Worm (Caenorhabditis elegans) whole organism, mixed stage, embryonic: ENCODE results near the gene rpn-6.2.
A peak's percentile ranks its signal among the peaks of the same experiment; 100 is the strongest.

Experiments used
- bed-3 ChIP-seq: fragments of 200-800 bp; sonication (Bioruptor generic); optimal IDR thresholded peaks from 3 replicates; lab custom pipeline; 2018; ENCODE audit warnings: mild to moderate bottlenecking, missing genetic modification characterization, moderate library complexity, missing compliant biosample characterization
- blmp-1 ChIP-seq: fragments of 150-350 bp; optimal IDR thresholded peaks from 2 replicates; lab custom pipeline; 2014; ENCODE audit warnings: missing biosample characterization, missing genetic modification characterization
- ceh-39 ChIP-seq: fragments of 150-350 bp; optimal IDR thresholded peaks from 2 replicates; lab custom pipeline; 2014; ENCODE audit warnings: missing biosample characterization, missing genetic modification characterization
- ceh-43 ChIP-seq: fragments of 200-800 bp; sonication (Bioruptor generic); optimal IDR thresholded peaks from 2 replicates; lab custom pipeline; 2018; ENCODE audit warnings: mild to moderate bottlenecking, missing genetic modification characterization, moderate library complexity, missing compliant biosample characterization
- ceh-83 ChIP-seq: fragments of 200-800 bp; sonication (Bioruptor generic); optimal IDR thresholded peaks from 2 replicates; lab custom pipeline; 2018; ENCODE audit warnings: mild to moderate bottlenecking, missing genetic modification characterization, missing compliant biosample characterization
- ces-1 ChIP-seq: fragments of 150-350 bp; optimal IDR thresholded peaks from 2 replicates; lab custom pipeline; 2014; ENCODE audit warnings: missing biosample characterization, missing genetic modification reagents, missing genetic modification characterization
- elt-1 ChIP-seq: sonication (generic microtip); optimal IDR thresholded peaks from 2 replicates; lab custom pipeline; 2017; ENCODE audit warnings: missing genetic modification characterization, mild to moderate bottlenecking, missing compliant biosample characterization, antibody characterized with exemption, moderate library complexity, borderline replicate concordance; ENCODE audit not compliant: insufficient read depth
- elt-3 ChIP-seq: fragments of 150-350 bp; optimal IDR thresholded peaks from 2 replicates; lab custom pipeline; 2014; ENCODE audit warnings: missing biosample characterization, missing genetic modification characterization
- ham-2 ChIP-seq: fragments of 200-800 bp; sonication (Bioruptor generic); optimal IDR thresholded peaks from 2 replicates; lab custom pipeline; 2018; ENCODE audit warnings: mild to moderate bottlenecking, missing genetic modification characterization, missing compliant biosample characterization
- hlh-1 ChIP-seq: fragments of 150-350 bp; optimal IDR thresholded peaks from 2 replicates; lab custom pipeline; 2014; ENCODE audit warnings: missing biosample characterization, missing genetic modification reagents, missing genetic modification characterization
- lin-13 ChIP-seq: fragments of 150-350 bp; optimal IDR thresholded peaks from 2 replicates; lab custom pipeline; 2014; ENCODE audit warnings: missing biosample characterization, missing genetic modification characterization
- lin-32 ChIP-seq: fragments of 200-800 bp; sonication (Bioruptor generic); optimal IDR thresholded peaks from 2 replicates; lab custom pipeline; 2018; ENCODE audit warnings: mild to moderate bottlenecking, missing genetic modification characterization, missing compliant biosample characterization
- lsy-2 ChIP-seq: fragments of 150-350 bp; optimal IDR thresholded peaks from 2 replicates; lab custom pipeline; 2014; ENCODE audit warnings: missing biosample characterization, missing genetic modification characterization
- mab-5 ChIP-seq: fragments of 150-350 bp; optimal IDR thresholded peaks from 2 replicates; lab custom pipeline; 2014; ENCODE audit warnings: missing biosample characterization, missing genetic modification characterization
- mep-1 ChIP-seq: fragments of 150-350 bp; optimal IDR thresholded peaks from 2 replicates; lab custom pipeline; 2017; ENCODE audit warnings: missing biosample characterization, missing genetic modification reagents, missing genetic modification characterization, inconsistent platforms
- mls-2 ChIP-seq: sonication (generic microtip); optimal IDR thresholded peaks from 2 replicates; lab custom pipeline; 2016; ENCODE audit warnings: mild to moderate bottlenecking, missing genetic modification characterization, moderate library complexity, missing compliant biosample characterization
- nhr-12 ChIP-seq: fragments of 150-350 bp; optimal IDR thresholded peaks from 2 replicates; lab custom pipeline; 2014; ENCODE audit warnings: missing biosample characterization, missing genetic modification characterization
- nhr-237 ChIP-seq: fragments of 150-350 bp; optimal IDR thresholded peaks from 2 replicates; lab custom pipeline; 2014; ENCODE audit warnings: missing biosample characterization, missing genetic modification characterization
- pha-4 ChIP-seq: fragments of 150-350 bp; optimal IDR thresholded peaks from 2 replicates; lab custom pipeline; 2018; ENCODE audit warnings: missing biosample characterization, missing genetic modification reagents, missing genetic modification characterization
- snpc-4 ChIP-seq: fragments of 150-350 bp; optimal IDR thresholded peaks from 2 replicates; lab custom pipeline; 2014; ENCODE audit warnings: missing biosample characterization, missing genetic modification characterization
- sptf-1 ChIP-seq: sonication (generic microtip); optimal IDR thresholded peaks from 2 replicates; lab custom pipeline; 2017; ENCODE audit warnings: mild to moderate bottlenecking, missing genetic modification characterization, moderate library complexity, missing compliant biosample characterization
- zip-8 ChIP-seq: fragments of 150-350 bp; optimal IDR thresholded peaks from 2 replicates; lab custom pipeline; 2014; ENCODE audit warnings: missing biosample characterization, missing genetic modification characterization
- ztf-11 ChIP-seq: fragments of 150-350 bp; optimal IDR thresholded peaks from 2 replicates; lab custom pipeline; 2014; ENCODE audit warnings: missing biosample characterization, missing genetic modification characterization

rpn-6.2 gene

ce11 chrIII:8961993-8962392 lies 39.8 kb downstream of the rpn-6.2 start, which contains the start of gene grl-25:
Gene grl-25, plus strand, starts transcription at chrIII:8962293.
- no peak for TF ChIP-seq ceh-43 (GFP tag; lab: Kevin White, UChicago)
- no peak for TF ChIP-seq ham-2 (GFP tag; lab: Kevin White, UChicago)
- TF ChIP-seq mls-2 (tag; lab: Kevin White, UChicago) = no peak
- no peak for TF ChIP-seq mab-5 (tag; lab: Kevin White, UChicago)
- TF ChIP-seq, all 35 proteins: peak for 0

ce11 chrIII:8960664-8961063 lies 41.1 kb downstream of the rpn-6.2 start, which contains the start of gene ZK643.6:
Gene ZK643.6, minus strand, starts transcription at chrIII:8960764.
- TF ChIP-seq ces-1 (GFP tag; lab: Kevin White, UChicago) = no peak
- TF ChIP-seq zip-8 (tag; lab: Kevin White, UChicago) = peak; percentile 29

- TF ChIP-seq elt-1 (tag; lab: Kevin White, UChicago) = no peak
- TF ChIP-seq nhr-12 (tag; lab: Kevin White, UChicago) = no peak
- TF ChIP-seq mep-1 (tag; lab: Kevin White, UChicago) = peak; percentile 69
- no peak for TF ChIP-seq elt-3 (tag; lab: Kevin White, UChicago)
- TF ChIP-seq blmp-1 = no peak
- no peak for TF ChIP-seq ceh-83 (GFP tag; lab: Kevin White, UChicago)
- no peak for TF ChIP-seq snpc-4 (tag; lab: Kevin White, UChicago)
- no peak for TF ChIP-seq lin-32 (GFP tag; lab: Kevin White, UChicago)
- peak; percentile 64 for TF ChIP-seq ces-1 (GFP tag; lab: Kevin White, UChicago)
- no peak for TF ChIP-seq ceh-43 (GFP tag; lab: Kevin White, UChicago)
- peak; percentile 97 for TF ChIP-seq ceh-39 (tag; lab: Kevin White, UChicago)
- TF ChIP-seq lin-13 (tag; lab: Kevin White, UChicago) = peak; percentile 23
- TF ChIP-seq lsy-2 (tag; lab: Kevin White, UChicago) = peak; percentile 94
- peak; percentile 15 for TF ChIP-seq pha-4
- no peak for TF ChIP-seq bed-3 (GFP tag; lab: Kevin White, UChicago)
- no peak for TF ChIP-seq ham-2 (GFP tag; lab: Kevin White, UChicago)
- TF ChIP-seq sptf-1 (tag; lab: Kevin White, UChicago) = no peak
These were observed 45.6 kb downstream of the rpn-6.2 start, which contains the start of the genes ZK643.5 and ZK643.2 for ce11 chrIII:8956146-8956646. Gene ZK643.5, minus strand, starts transcription at chrIII:8956196. Gene ZK643.2, plus strand, starts transcription at chrIII:8956540.

- TF ChIP-seq ztf-11 (tag; lab: Kevin White, UChicago) (no peak), snpc-4 (tag; lab: Kevin White, UChicago) (no peak), lin-32 (GFP tag; lab: Kevin White, UChicago) (no peak), lin-13 (tag; lab: Kevin White, UChicago) (no peak), pha-4 (no peak), nhr-237 (tag; lab: Kevin White, UChicago) (no peak), ceh-83 (GFP tag; lab: Kevin White, UChicago) (no peak), hlh-1 (no peak), nhr-12 (tag; lab: Kevin White, UChicago) (no peak)
These were observed 46.3 kb downstream of the rpn-6.2 start for ce11 chrIII:8955536-8955935.
